Worm (Caenorhabditis elegans): ENCODE measurements around the gene C29F5.1.

The C29F5.1 gene

ce11 chrII:6292527-6292926, 10.8 kb upstream of the C29F5.1 start, which contains the start of gene nyn-3:
nyn-3 (minus strand) TSS chrII:6292627.
- TF ChIP-seq unc-62 (GFP tag; optimal IDR thresholded peaks at IDR 0.05): no peak

ce11 chrII:6294261-6294660, 9.1 kb upstream of the C29F5.1 start, which contains the start of gene mps-1:
mps-1 (minus strand) TSS chrII:6294361.
- no peak for TF ChIP-seq unc-62 (GFP tag; optimal IDR thresholded peaks at IDR 0.05)

ce11 chrII:6306125-6306524, 2.8 kb downstream of the C29F5.1 start, which contains the start of gene C29F5.8:
C29F5.8 (plus strand) TSS chrII:6306425.
- no peak for TF ChIP-seq unc-62 (GFP tag; optimal IDR thresholded peaks at IDR 0.05)

ce11 chrII:6309198-6309597, 5.9 kb downstream of the C29F5.1 start, which contains the start of gene glb-10:
glb-10 (minus strand) TSS chrII:6309298.
- TF ChIP-seq unc-62 (GFP tag; optimal IDR thresholded peaks at IDR 0.05): no peak

- no peak for TF ChIP-seq unc-62 (GFP tag; optimal IDR thresholded peaks at IDR 0.05)
Measured at ce11 chrII:6311459-6311858, 8.1 kb downstream of the C29F5.1 start.

ce11 chrII:6311888-6312287, 8.6 kb downstream of the C29F5.1 start:
- TF ChIP-seq unc-62 (GFP tag; optimal IDR thresholded peaks at IDR 0.05): no peak

ce11 chrII:6320655-6321388, 17.5 kb downstream of the C29F5.1 start, which contains the start of gene efr-3:
efr-3 (minus strand) TSS chrII:6321159.
- no peak for TF ChIP-seq unc-62 (GFP tag; optimal IDR thresholded peaks at IDR 0.05)

ce11 chrII:6322081-6322480, 18.8 kb downstream of the C29F5.1 start:
- no peak for TF ChIP-seq unc-62 (GFP tag; optimal IDR thresholded peaks at IDR 0.05)

- TF ChIP-seq unc-62 (GFP tag; optimal IDR thresholded peaks at IDR 0.05): no peak
Measured at ce11 chrII:6322979-6323378, 19.7 kb downstream of the C29F5.1 start, which contains the start of gene C32D5.4. C32D5.4 (minus strand) TSS chrII:6323079.

ce11 chrII:6324086-6324485, 20.8 kb downstream of the C29F5.1 start, which contains the start of gene sma-6:
sma-6 (plus strand) TSS chrII:6324484.
- TF ChIP-seq unc-62 (GFP tag; optimal IDR thresholded peaks at IDR 0.05): no peak

ce11 chrII:6327317-6327716, 24.0 kb downstream of the C29F5.1 start:
- TF ChIP-seq unc-62 (GFP tag; optimal IDR thresholded peaks at IDR 0.05): no peak

- no peak for TF ChIP-seq unc-62 (GFP tag; optimal IDR thresholded peaks at IDR 0.05)
Measured at ce11 chrII:6328672-6329071, 25.3 kb downstream of the C29F5.1 start.

- TF ChIP-seq unc-62 (GFP tag; optimal IDR thresholded peaks at IDR 0.05): no peak
Measured at ce11 chrII:6331222-6331830, 28.0 kb downstream of the C29F5.1 start, which contains the start of gene set-4. set-4 (minus strand) TSS chrII:6331341.

- TF ChIP-seq unc-62 (GFP tag; optimal IDR thresholded peaks at IDR 0.05): no peak
Measured at ce11 chrII:6333887-6334286, 30.6 kb downstream of the C29F5.1 start, which contains the start of gene ttc-39B. ttc-39B (minus strand) TSS chrII:6333987.

- no peak for TF ChIP-seq unc-62 (GFP tag; optimal IDR thresholded peaks at IDR 0.05)
Measured at ce11 chrII:6334745-6335260, 31.5 kb downstream of the C29F5.1 start.

ce11 chrII:6335358-6335757, 32.0 kb downstream of the C29F5.1 start, which contains the start of gene C32D5.14:
C32D5.14 (plus strand) TSS chrII:6335488.
- TF ChIP-seq unc-62 (GFP tag; optimal IDR thresholded peaks at IDR 0.05): no peak

Data from whole organism, dauer.